Fruit fly (Drosophila melanogaster) whole organism: Measurements from ENCODE around the gene Kif19A.

ENCODE experiments used
- CG8478 ChIP-seq: fragments of >200 bp; optimal IDR thresholded peaks from 2 replicates; lab custom pipeline; 2018; ENCODE audit warnings: inconsistent platforms
- Dll ChIP-seq: fragments of >200 bp; optimal IDR thresholded peaks from 2 replicates; lab custom pipeline; 2017
- EcR ChIP-seq, 2 experiments: fragments of >200 bp; optimal IDR thresholded peaks; 2 replicates each; lab custom pipeline; 2017; ENCODE audit warnings: missing biosample characterization in 2 of 2, missing genetic modification characterization in 2 of 2, missing genetic modification reagents in 2 of 2
- pan ChIP-seq: fragments of >200 bp; optimal IDR thresholded peaks from 2 replicates; lab custom pipeline; 2017
- psq ChIP-seq: fragments of >200 bp; optimal IDR thresholded peaks from 2 replicates; lab custom pipeline; 2017
- usp ChIP-seq: fragments of >200 bp; optimal IDR thresholded peaks from 2 replicates; lab custom pipeline; 2017; ENCODE audit warnings: missing biosample characterization, missing genetic modification characterization, mixed read lengths

Gene Kif19A

DNA sequence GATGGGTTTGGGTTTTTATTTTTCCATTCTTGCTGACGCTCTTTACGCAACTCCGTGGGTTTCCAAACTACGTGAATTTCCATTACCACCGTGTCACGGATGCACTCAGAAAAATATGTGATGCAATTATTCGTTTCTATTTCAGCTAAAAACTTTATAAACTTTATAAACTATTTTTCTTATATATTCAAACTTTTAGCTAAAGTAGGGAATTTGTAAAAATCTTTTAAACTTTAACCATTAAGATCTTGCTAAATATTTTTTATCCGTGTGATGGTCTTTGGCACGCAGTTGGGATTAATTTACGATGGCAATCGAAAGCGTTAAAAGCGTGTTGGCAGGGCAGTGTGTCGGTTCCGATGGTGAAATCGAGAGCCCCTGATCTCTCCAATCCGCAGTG, 22.8 kb downstream of the Kif19A start:
- TF ChIP-seq psq (lab: Kevin White, UChicago) (no peak), usp (GFP tag; lab: Kevin White, UChicago) (no peak), Dll (lab: Kevin White, UChicago) (no peak), CG8478 (lab: Kevin White, UChicago) (no peak), EcR (GFP tag; optimal IDR thresholded peaks at IDR 0.05; lab: Kevin White, UChicago) (no peak), pan (lab: Kevin White, UChicago) (no peak)

dm6 chr3R:14088887-14089567, 29.2 kb downstream of the Kif19A start, which contains the start of gene Npc2b:
Gene Npc2b, plus strand, starts transcription at chr3R:14089517.
- no peak for TF ChIP-seq Dll (lab: Kevin White, UChicago)
- no peak for TF ChIP-seq pan (lab: Kevin White, UChicago)
- TF ChIP-seq EcR (GFP tag; optimal IDR thresholded peaks at IDR 0.05; lab: Kevin White, UChicago) = no peak
- no peak for TF ChIP-seq usp (GFP tag; lab: Kevin White, UChicago)

DNA sequence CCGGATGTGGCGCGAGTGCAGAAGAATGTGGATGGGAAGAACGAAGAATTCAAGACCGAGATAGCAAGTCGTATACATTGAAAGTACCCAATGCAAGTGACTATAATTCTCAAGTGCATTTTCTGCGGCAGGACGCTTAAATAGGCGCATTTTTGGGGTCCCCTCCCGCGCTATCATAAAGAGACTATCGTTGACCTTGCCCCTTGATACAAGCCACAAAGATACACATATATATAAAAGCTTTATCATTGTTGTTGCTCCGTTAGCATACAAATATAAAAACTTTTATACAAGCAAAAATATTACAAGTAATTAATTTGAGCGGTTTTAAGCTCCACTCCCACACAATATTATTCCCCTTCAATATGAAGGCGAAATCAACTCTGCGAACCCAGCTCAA, 30.1 kb downstream of the Kif19A start:
- TF ChIP-seq usp (GFP tag; lab: Kevin White, UChicago) (no peak), CG8478 (lab: Kevin White, UChicago) (no peak), Dll (lab: Kevin White, UChicago) (no peak), EcR (GFP tag; optimal IDR thresholded peaks at IDR 0.05; lab: Kevin White, UChicago) (no peak), pan (lab: Kevin White, UChicago) (no peak)

- no peak for TF ChIP-seq Dll (lab: Kevin White, UChicago)
- TF ChIP-seq EcR (GFP tag; optimal IDR thresholded peaks at IDR 0.05; lab: Kevin White, UChicago) = no peak
- no peak for TF ChIP-seq pan (lab: Kevin White, UChicago)
- TF ChIP-seq psq (lab: Kevin White, UChicago) = no peak
- TF ChIP-seq usp (GFP tag; lab: Kevin White, UChicago) = no peak
- TF ChIP-seq CG8478 (lab: Kevin White, UChicago) = no peak
These were observed 32.7 kb downstream of the Kif19A start for dm6 chr3R:14085555-14085954.

DNA sequence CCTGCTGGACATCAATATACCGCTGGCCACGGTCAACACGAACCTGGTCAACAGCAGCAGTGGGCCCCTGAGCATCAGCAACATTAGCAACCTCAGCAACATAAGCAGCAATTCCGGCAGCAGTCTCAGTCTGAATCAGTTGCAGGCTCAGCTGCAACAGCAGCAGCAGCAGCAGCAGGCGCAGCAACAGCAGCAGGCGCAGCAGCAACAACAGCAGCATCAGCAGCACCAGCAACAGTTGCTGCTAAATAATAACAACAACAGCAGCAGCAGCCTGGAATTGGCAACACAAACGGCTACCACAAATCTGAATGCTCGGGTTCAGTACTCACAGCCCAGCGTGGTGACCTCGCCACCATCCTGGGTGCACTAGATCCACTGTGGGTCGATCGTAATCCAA, 36.7 kb downstream of the Kif19A start:
- TF ChIP-seq pan (lab: Kevin White, UChicago) = no peak
- TF ChIP-seq EcR (GFP tag; optimal IDR thresholded peaks at IDR 0.05; lab: Kevin White, UChicago) = no peak
- TF ChIP-seq psq (lab: Kevin White, UChicago) = no peak
- no peak for TF ChIP-seq Dll (lab: Kevin White, UChicago)
- TF ChIP-seq CG8478 (lab: Kevin White, UChicago) = no peak
- TF ChIP-seq usp (GFP tag; lab: Kevin White, UChicago) = no peak

- no peak for TF ChIP-seq usp (GFP tag; lab: Kevin White, UChicago)
- TF ChIP-seq pan (lab: Kevin White, UChicago) = no peak
- no peak for TF ChIP-seq CG8478 (lab: Kevin White, UChicago)
- no peak for TF ChIP-seq Dll (lab: Kevin White, UChicago)
- TF ChIP-seq EcR (GFP tag; optimal IDR thresholded peaks at IDR 0.05; lab: Kevin White, UChicago) = no peak
These were observed 41.2 kb downstream of the Kif19A start for dm6 chr3R:14077026-14077425.

DNA sequence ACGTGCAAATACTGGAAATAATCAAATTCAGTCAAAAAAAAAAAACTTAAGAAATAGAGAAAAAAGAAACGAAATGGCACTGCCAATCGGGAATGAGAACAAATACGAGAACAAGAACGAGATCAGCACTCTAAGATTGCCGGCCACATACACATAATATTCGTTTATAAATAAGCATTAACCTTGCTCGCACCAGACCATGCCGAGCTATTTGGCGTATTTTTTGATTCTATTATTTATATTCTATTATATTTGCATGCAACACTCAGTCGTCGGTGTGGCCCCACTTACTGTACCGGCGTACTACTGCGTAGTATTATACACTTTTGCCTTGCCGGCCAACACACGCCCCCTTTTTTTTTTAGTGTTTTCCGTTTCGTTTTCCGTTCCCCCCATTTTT, 47.6 kb downstream of the Kif19A start:
- no peak for TF ChIP-seq CG8478 (lab: Kevin White, UChicago)
- no peak for TF ChIP-seq EcR (GFP tag; optimal IDR thresholded peaks at IDR 0.05; lab: Kevin White, UChicago)
- TF ChIP-seq pan (lab: Kevin White, UChicago) = no peak
- TF ChIP-seq psq (lab: Kevin White, UChicago) = no peak
- no peak for TF ChIP-seq usp (GFP tag; lab: Kevin White, UChicago)
- no peak for TF ChIP-seq Dll (lab: Kevin White, UChicago)

- no peak for TF ChIP-seq psq (lab: Kevin White, UChicago)
- no peak for TF ChIP-seq EcR (GFP tag; optimal IDR thresholded peaks at IDR 0.05; lab: Kevin White, UChicago)
- TF ChIP-seq CG8478 (lab: Kevin White, UChicago) = no peak
- no peak for TF ChIP-seq pan (lab: Kevin White, UChicago)
- no peak for TF ChIP-seq Dll (lab: Kevin White, UChicago)
- no peak for TF ChIP-seq usp (GFP tag; lab: Kevin White, UChicago)
These were observed 48.2 kb downstream of the Kif19A start for dm6 chr3R:14070096-14070495.

DNA sequence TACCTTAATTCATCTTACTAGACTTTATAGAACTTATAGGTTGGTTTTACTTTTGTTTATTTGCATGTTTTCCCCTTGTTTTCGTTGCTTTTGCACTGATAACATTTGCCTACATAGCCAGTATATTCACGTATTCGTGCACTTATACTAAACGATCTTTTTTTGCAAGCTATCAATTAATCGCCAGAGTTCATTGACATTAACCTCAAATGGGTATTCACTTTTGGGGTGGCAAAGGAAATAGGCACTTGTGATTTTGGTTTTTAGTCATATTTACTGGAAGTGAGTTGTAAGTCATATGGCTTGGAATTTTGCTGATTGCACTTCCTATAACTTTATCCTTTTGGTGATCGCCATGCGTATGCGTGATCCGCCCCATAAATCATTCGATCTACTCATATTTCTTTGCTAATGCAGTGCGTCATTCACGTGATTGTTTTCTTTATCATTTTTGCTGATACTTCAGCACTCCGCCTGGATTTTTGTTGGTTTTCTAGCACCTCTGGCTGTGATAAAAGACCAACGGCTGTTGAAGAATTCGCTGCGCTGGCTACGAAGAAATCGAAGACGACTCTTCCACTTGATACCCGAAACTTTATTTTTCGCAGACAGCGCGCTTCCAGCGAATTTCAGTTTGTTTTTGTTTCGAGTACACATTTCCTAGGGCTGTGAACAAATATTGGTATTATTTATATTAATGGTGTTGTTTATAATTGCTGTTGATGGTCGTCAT, 50.2 kb downstream of the Kif19A start:
- no peak for TF ChIP-seq usp (GFP tag; lab: Kevin White, UChicago)
- TF ChIP-seq Dll (lab: Kevin White, UChicago) = no peak
- TF ChIP-seq pan (lab: Kevin White, UChicago) = no peak
- TF ChIP-seq EcR (GFP tag; optimal IDR thresholded peaks at IDR 0.05; lab: Kevin White, UChicago) = no peak
- TF ChIP-seq psq (lab: Kevin White, UChicago) = no peak
- no peak for TF ChIP-seq CG8478 (lab: Kevin White, UChicago)

DNA sequence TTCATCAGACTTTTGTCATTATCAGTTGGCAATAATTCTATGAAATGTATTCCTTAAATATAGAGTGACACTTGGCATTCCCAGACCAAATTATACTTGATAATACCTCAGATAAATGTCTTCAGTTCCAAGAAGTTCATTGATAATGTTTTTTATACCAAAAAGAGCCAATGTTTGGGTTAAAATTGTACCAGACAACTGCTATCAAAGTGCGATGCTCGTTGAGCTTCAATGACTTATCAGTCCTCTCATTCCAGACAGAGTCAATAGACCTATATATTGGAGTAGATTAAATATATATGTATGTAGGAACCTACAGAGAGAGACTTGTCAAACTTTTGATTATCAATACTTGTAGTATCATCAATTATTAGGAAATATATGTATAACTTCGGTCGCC, 53.0 kb downstream of the Kif19A start:
- TF ChIP-seq EcR (GFP tag; optimal IDR thresholded peaks at IDR 0.05; lab: Kevin White, UChicago) (no peak), psq (lab: Kevin White, UChicago) (no peak), Dll (lab: Kevin White, UChicago) (no peak), pan (lab: Kevin White, UChicago) (no peak), CG8478 (lab: Kevin White, UChicago) (no peak), usp (GFP tag; lab: Kevin White, UChicago) (no peak)
